Fruit fly (Drosophila melanogaster) whole organism, prepupa: ENCODE data around the gene Hmt4-20.

Source experiments
- CG11902 ChIP-seq: fragments of 200-800 bp; sonication (Bioruptor generic); optimal IDR thresholded peaks from 3 replicates; lab custom pipeline; 2016; ENCODE audit warnings: missing biosample characterization, missing genetic modification characterization
- CG9139 ChIP-seq: fragments of 200-800 bp; sonication (Bioruptor generic); optimal IDR thresholded peaks from 3 replicates; lab custom pipeline; 2017; ENCODE audit warnings: missing biosample characterization, mild to moderate bottlenecking, missing genetic modification characterization
- Gug ChIP-seq: fragments of 200-800 bp; sonication (Bioruptor generic); IDR thresholded peaks from 2 replicates; pipeline ENCODE4 v1.3.6; 2022; ENCODE audit warnings: missing biosample characterization, missing genetic modification characterization
- dsx ChIP-seq: fragments of 200-800 bp; optimal IDR thresholded peaks from 3 replicates; lab custom pipeline; 2019; ENCODE audit warnings: missing biosample characterization, mild to moderate bottlenecking, missing genetic modification characterization, moderate library complexity; ENCODE audit not compliant: poor library complexity, severe bottlenecking
- eg ChIP-seq: fragments of 200-800 bp; sonication (Bioruptor generic); IDR thresholded peaks from 3 replicates; pipeline ENCODE4 v1.3.6; 2022; ENCODE audit warnings: missing biosample characterization, missing genetic modification characterization
- lz ChIP-seq: fragments of 200-800 bp; sonication (Bioruptor generic); optimal IDR thresholded peaks from 3 replicates; lab custom pipeline; 2016; ENCODE audit warnings: missing biosample characterization, missing genetic modification characterization
- svp ChIP-seq: fragments of 200-800 bp; sonication (Bioruptor generic); peaks from one replicate; lab custom pipeline; 2016; ENCODE audit warnings: missing biosample characterization, missing genetic modification characterization
- vri ChIP-seq: fragments of 200-800 bp; sonication (Bioruptor generic); optimal IDR thresholded peaks from 3 replicates; lab custom pipeline; 2016; ENCODE audit warnings: missing biosample characterization, mild to moderate bottlenecking, missing genetic modification characterization

The Hmt4-20 gene

dm6 chrX:601984-602383, 53.8 kb downstream of the Hmt4-20 start:
- TF ChIP-seq eg (GFP tag; lab: Robert Waterston, UW) (no peak), lz (GFP tag; lab: Kevin White, UChicago) (no peak), dsx (GFP tag; lab: Kevin White, UChicago) (no peak), CG9139 (GFP tag; lab: Kevin White, UChicago) (no peak)

dm6 chrX:599727-600126, 56.1 kb downstream of the Hmt4-20 start:
- TF ChIP-seq Gug (no peak), svp (peak; percentile 78), CG11902 (no peak), vri (peak; percentile 52)
